Worm (Caenorhabditis elegans) whole organism, L1 larva: ENCODE data around the gene C35D6.13.
A peak's percentile ranks its signal among the peaks of the same experiment; 100 is the strongest.

Source experiments
- C16A3.4 ChIP-seq: fragments of 150-350 bp; optimal IDR thresholded peaks from 2 replicates; lab custom pipeline; 2014; ENCODE audit warnings: missing biosample characterization, missing genetic modification characterization
- C34B4.2 ChIP-seq: sonication (generic microtip); optimal IDR thresholded peaks from 2 replicates; lab custom pipeline; 2017; ENCODE audit warnings: mild to moderate bottlenecking, missing genetic modification characterization, missing compliant biosample characterization
- F16B12.6 ChIP-seq: fragments of 150-350 bp; optimal IDR thresholded peaks from 2 replicates; lab custom pipeline; 2014; ENCODE audit warnings: missing biosample characterization, missing genetic modification characterization
- alr-1 ChIP-seq: fragments of 200-800 bp; sonication (Bioruptor generic); optimal IDR thresholded peaks from 2 replicates; lab custom pipeline; 2018; ENCODE audit warnings: borderline replicate concordance, mild to moderate bottlenecking, missing genetic modification characterization, missing compliant biosample characterization
- aly-2 ChIP-seq: fragments of 150-350 bp; optimal IDR thresholded peaks from 2 replicates; lab custom pipeline; 2014; ENCODE audit warnings: missing biosample characterization, missing genetic modification characterization
- ama-1 ChIP-seq: fragments of 150-350 bp; optimal IDR thresholded peaks from 2 replicates; lab custom pipeline; 2014
- ceh-8 ChIP-seq: fragments of 200-800 bp; sonication (Bioruptor generic); optimal IDR thresholded peaks from 2 replicates; lab custom pipeline; 2018; ENCODE audit warnings: mild to moderate bottlenecking, missing genetic modification characterization, moderate library complexity, missing compliant biosample characterization
- ceh-82 ChIP-seq, 3 experiments: fragments of 150-350 bp in 1 of 3; sonication (generic microtip) in 2 of 3; optimal IDR thresholded peaks; 2 replicates each; lab custom pipeline; 2014 to 2017; ENCODE audit warnings: missing biosample characterization in 3 of 3, missing genetic modification characterization in 3 of 3
- ceh-88 ChIP-seq: fragments of 200-800 bp; sonication (Bioruptor generic); IDR thresholded peaks from 2 replicates; pipeline ENCODE4 v1.3.6; 2022; ENCODE audit warnings: missing genetic modification characterization, missing compliant biosample characterization
- ceh-90 ChIP-seq: sonication (generic microtip); optimal IDR thresholded peaks from 2 replicates; lab custom pipeline; 2016; ENCODE audit warnings: missing genetic modification characterization, missing compliant biosample characterization
- dpl-1 ChIP-seq, 3 experiments: fragments of 150-350 bp in 2 of 3; sonication (generic microtip) in 1 of 3; optimal IDR thresholded peaks; 2 replicates each; lab custom pipeline; 2014 to 2017; ENCODE audit warnings: missing biosample characterization in 3 of 3, missing genetic modification characterization in 3 of 3, missing genetic modification reagents in 3 of 3
- dsc-1 ChIP-seq: sonication (generic microtip); optimal IDR thresholded peaks from 2 replicates; lab custom pipeline; 2016; ENCODE audit warnings: mild to moderate bottlenecking, missing genetic modification characterization, missing compliant biosample characterization
- efl-3 ChIP-seq: fragments of 200-800 bp; sonication (Bioruptor generic); optimal IDR thresholded peaks from 2 replicates; lab custom pipeline; 2018; ENCODE audit warnings: mild to moderate bottlenecking, missing genetic modification characterization, missing compliant biosample characterization
- elt-2 ChIP-seq: sonication (generic microtip); optimal IDR thresholded peaks from 2 replicates; lab custom pipeline; 2016; ENCODE audit warnings: missing genetic modification characterization, mild to moderate bottlenecking, inconsistent platforms, missing compliant biosample characterization, missing genetic modification reagents
- elt-3 ChIP-seq, 6 experiments: fragments of 150-350 bp in 1 of 6; sonication (generic microtip); optimal IDR thresholded peaks; 2 replicates each; lab custom pipeline; 2017 to 2018; ENCODE audit warnings: missing biosample characterization in 6 of 6, missing genetic modification characterization in 6 of 6, inconsistent platforms in 1 of 6
- ets-5 ChIP-seq: fragments of 200-800 bp; sonication (Bioruptor generic); IDR thresholded peaks from 2 replicates; pipeline ENCODE4 v1.3.6; 2022; ENCODE audit warnings: missing genetic modification characterization, missing compliant biosample characterization
- fkh-8 ChIP-seq: sonication (generic microtip); optimal IDR thresholded peaks from 2 replicates; lab custom pipeline; 2016; ENCODE audit warnings: mild to moderate bottlenecking, missing genetic modification characterization, missing compliant biosample characterization
- fos-1 ChIP-seq: fragments of 150-350 bp; optimal IDR thresholded peaks from 2 replicates; lab custom pipeline; 2014; ENCODE audit warnings: missing biosample characterization, missing genetic modification characterization
- hlh-17 ChIP-seq: fragments of 200-800 bp; sonication (Bioruptor generic); optimal IDR thresholded peaks from 2 replicates; lab custom pipeline; 2018; ENCODE audit warnings: missing genetic modification characterization, mild to moderate bottlenecking, missing compliant biosample characterization, moderate library complexity, borderline replicate concordance
- hlh-4 ChIP-seq: sonication (generic microtip); optimal IDR thresholded peaks from 2 replicates; lab custom pipeline; 2016; ENCODE audit warnings: mild to moderate bottlenecking, missing genetic modification characterization, missing compliant biosample characterization
- irx-1 ChIP-seq: sonication (generic microtip); optimal IDR thresholded peaks from 2 replicates; lab custom pipeline; 2016; ENCODE audit warnings: missing genetic modification characterization, missing compliant biosample characterization
- isw-1 ChIP-seq: fragments of 200-800 bp; sonication (Bioruptor generic); IDR thresholded peaks from 2 replicates; pipeline ENCODE4 v1.3.6; 2022; ENCODE audit warnings: missing genetic modification characterization, missing compliant biosample characterization
- jun-1 ChIP-seq: fragments of 150-350 bp; optimal IDR thresholded peaks from 2 replicates; lab custom pipeline; 2014; ENCODE audit warnings: missing biosample characterization, missing genetic modification reagents, missing genetic modification characterization
- lin-14 ChIP-seq: fragments of 200-800 bp; sonication (Bioruptor generic); optimal IDR thresholded peaks from 2 replicates; lab custom pipeline; 2018; ENCODE audit warnings: mild to moderate bottlenecking, missing genetic modification characterization, moderate library complexity, missing compliant biosample characterization
- lin-15B ChIP-seq: fragments of 150-350 bp; sonication (generic microtip); optimal IDR thresholded peaks from 3 replicates; lab custom pipeline; 2014; ENCODE audit warnings: missing biosample characterization, missing genetic modification characterization
- lir-3 ChIP-seq: sonication (generic microtip); optimal IDR thresholded peaks from 2 replicates; lab custom pipeline; 2016; ENCODE audit warnings: mild to moderate bottlenecking, missing genetic modification characterization, moderate library complexity, missing compliant biosample characterization; ENCODE audit not compliant: poor library complexity
- mab-9 ChIP-seq: fragments of 200-800 bp; sonication (Bioruptor generic); IDR thresholded peaks from 2 replicates; pipeline ENCODE4 v1.3.6; 2022; ENCODE audit warnings: missing genetic modification reagents, missing genetic modification characterization, missing compliant biosample characterization
- mdl-1 ChIP-seq, 2 experiments: fragments of 150-350 bp; optimal IDR thresholded peaks; 2 replicates each; lab custom pipeline; 2014 to 2017; ENCODE audit warnings: missing biosample characterization in 2 of 2, missing genetic modification characterization in 2 of 2, inconsistent platforms in 1 of 2
- mep-1 ChIP-seq: fragments of 150-350 bp; optimal IDR thresholded peaks from 2 replicates; lab custom pipeline; 2014; ENCODE audit warnings: missing biosample characterization, missing genetic modification characterization
- nhr-11 ChIP-seq: fragments of 150-350 bp; optimal IDR thresholded peaks from 2 replicates; lab custom pipeline; 2014; ENCODE audit warnings: missing biosample characterization, missing genetic modification characterization
- nhr-19 ChIP-seq: fragments of 200-800 bp; sonication (Bioruptor generic); conservative IDR thresholded peaks from 2 replicates; pipeline ENCODE4 v1.3.6; 2022; ENCODE audit warnings: missing genetic modification characterization, missing compliant biosample characterization
- nhr-20 ChIP-seq: sonication (generic microtip); optimal IDR thresholded peaks from 2 replicates; lab custom pipeline; 2016; ENCODE audit warnings: mild to moderate bottlenecking, missing genetic modification characterization, missing compliant biosample characterization
- nhr-237 ChIP-seq: fragments of 150-350 bp; optimal IDR thresholded peaks from 2 replicates; lab custom pipeline; 2014; ENCODE audit warnings: missing biosample characterization, missing genetic modification characterization
- nhr-47 ChIP-seq: sonication (generic microtip); optimal IDR thresholded peaks from 2 replicates; lab custom pipeline; 2016; ENCODE audit warnings: mild to moderate bottlenecking, missing genetic modification characterization, moderate library complexity, missing compliant biosample characterization
- nhr-71 ChIP-seq: sonication (generic microtip); optimal IDR thresholded peaks from 2 replicates; lab custom pipeline; 2016; ENCODE audit warnings: mild to moderate bottlenecking, missing genetic modification characterization, moderate library complexity, missing compliant biosample characterization
- nhr-76 ChIP-seq: sonication (generic microtip); optimal IDR thresholded peaks from 2 replicates; lab custom pipeline; 2017; ENCODE audit warnings: missing biosample characterization, missing genetic modification characterization
- nhr-77 ChIP-seq: fragments of 150-350 bp; optimal IDR thresholded peaks from 2 replicates; lab custom pipeline; 2014; ENCODE audit warnings: missing biosample characterization, missing genetic modification characterization
- nhr-84 ChIP-seq: sonication (generic microtip); optimal IDR thresholded peaks from 2 replicates; lab custom pipeline; 2017; ENCODE audit warnings: missing biosample characterization, missing genetic modification characterization
- nhr-90 ChIP-seq: sonication (generic microtip); optimal IDR thresholded peaks from 2 replicates; lab custom pipeline; 2016; ENCODE audit warnings: mild to moderate bottlenecking, missing genetic modification characterization, missing compliant biosample characterization; ENCODE audit not compliant: poor library complexity
- pqm-1 ChIP-seq: sonication (generic microtip); optimal IDR thresholded peaks from 3 replicates; lab custom pipeline; 2017; ENCODE audit warnings: missing biosample characterization, missing genetic modification characterization
- rnt-1 ChIP-seq: sonication (generic microtip); optimal IDR thresholded peaks from 2 replicates; lab custom pipeline; 2016; ENCODE audit warnings: mild to moderate bottlenecking, missing genetic modification characterization, moderate library complexity, missing compliant biosample characterization
- snpc-4 ChIP-seq: fragments of 150-350 bp; optimal IDR thresholded peaks from 2 replicates; lab custom pipeline; 2014; ENCODE audit warnings: missing biosample characterization, missing genetic modification characterization
- snu-23 ChIP-seq: sonication (generic microtip); optimal IDR thresholded peaks from 2 replicates; lab custom pipeline; 2016; ENCODE audit warnings: missing genetic modification characterization, missing compliant biosample characterization
- sox-4 ChIP-seq: sonication (generic microtip); optimal IDR thresholded peaks from 2 replicates; lab custom pipeline; 2016; ENCODE audit warnings: missing genetic modification characterization, missing compliant biosample characterization
- sptf-1 ChIP-seq: fragments of 150-350 bp; optimal IDR thresholded peaks from 2 replicates; lab custom pipeline; 2014; ENCODE audit warnings: missing biosample characterization, missing genetic modification characterization
- tbx-2 ChIP-seq: sonication (generic microtip); optimal IDR thresholded peaks from 2 replicates; lab custom pipeline; 2016; ENCODE audit warnings: missing genetic modification characterization, missing compliant biosample characterization
- tlp-1 ChIP-seq: fragments of 150-350 bp; optimal IDR thresholded peaks from 2 replicates; lab custom pipeline; 2014; ENCODE audit warnings: missing biosample characterization, missing genetic modification characterization
- unc-130 ChIP-seq: fragments of 150-350 bp; optimal IDR thresholded peaks from 2 replicates; lab custom pipeline; 2017; ENCODE audit warnings: missing biosample characterization, missing genetic modification characterization, inconsistent platforms
- unc-30 ChIP-seq: sonication (generic microtip); optimal IDR thresholded peaks from 2 replicates; lab custom pipeline; 2017; ENCODE audit warnings: missing biosample characterization, missing genetic modification characterization
- vab-15 ChIP-seq: sonication (generic microtip); optimal IDR thresholded peaks from 2 replicates; lab custom pipeline; 2017; ENCODE audit warnings: missing genotype, mild to moderate bottlenecking, missing genetic modification characterization, missing compliant biosample characterization
- xbp-1 ChIP-seq: sonication (generic microtip); optimal IDR thresholded peaks from 2 replicates; lab custom pipeline; 2016; ENCODE audit warnings: missing genetic modification characterization, missing compliant biosample characterization
- ztf-11 ChIP-seq, 2 experiments: sonication (generic microtip); optimal IDR thresholded peaks; 2 replicates each; lab custom pipeline; 2016 to 2017; ENCODE audit warnings: missing genetic modification characterization in 2 of 2, missing biosample characterization in 1 of 2, missing compliant biosample characterization in 1 of 2

Gene C35D6.13

ce11 chrIV:16381933-16382591, 45.2 kb downstream of the C35D6.13 start, which contains the start of gene Y7A9D.1 (continued):
- TF ChIP-seq lin-14 (GFP tag; lab: Kevin White, UChicago) = no peak
- TF ChIP-seq nhr-76 (tag; lab: Kevin White, UChicago) = no peak
- peak; percentile 76 for TF ChIP-seq nhr-90 (tag; lab: Kevin White, UChicago)
- no peak for TF ChIP-seq alr-1 (tag; lab: Kevin White, UChicago)
- TF ChIP-seq mep-1 (tag; lab: Kevin White, UChicago) = peak; percentile 30
- no peak for TF ChIP-seq jun-1
- no peak for TF ChIP-seq pqm-1
- TF ChIP-seq elt-2 = peak; percentile 19
- peak; percentile 74 for TF ChIP-seq snu-23
- no peak for TF ChIP-seq vab-15 (tag; lab: Kevin White, UChicago)
- no peak for TF ChIP-seq lin-15B
- TF ChIP-seq nhr-84 = no peak
- peak; percentile 15 for TF ChIP-seq hlh-4 (tag; lab: Kevin White, UChicago)
- no peak for TF ChIP-seq isw-1
- TF ChIP-seq elt-3 (tag; optimal IDR thresholded peaks at IDR 0.05; lab: Kevin White, UChicago) = peak in 2 of 6 experiments; percentile 4 to 52
- peak; percentile 72 for TF ChIP-seq nhr-19
- TF ChIP-seq rnt-1 (tag; lab: Kevin White, UChicago) = no peak
- TF ChIP-seq ceh-8 (GFP tag; lab: Kevin White, UChicago) = peak; percentile 37
- TF ChIP-seq nhr-237 (tag; lab: Kevin White, UChicago) = no peak
- peak; percentile 12 to 44 (median 16) for TF ChIP-seq dpl-1 (GFP tag; optimal IDR thresholded peaks at IDR 0.05; lab: Kevin White, UChicago)
- peak; percentile 76 for TF ChIP-seq nhr-77 (tag; lab: Kevin White, UChicago)
- peak; percentile 67 for TF ChIP-seq nhr-47
- TF ChIP-seq hlh-17 (GFP tag; lab: Kevin White, UChicago) = no peak
- peak; percentile 56 for TF ChIP-seq tbx-2 (tag; lab: Kevin White, UChicago)
- peak; percentile 39 for TF ChIP-seq xbp-1 (tag; lab: Kevin White, UChicago)
- no peak for TF ChIP-seq efl-3 (GFP tag; lab: Kevin White, UChicago)
- TF ChIP-seq dsc-1 (tag; lab: Kevin White, UChicago) = peak; percentile 54
- peak; percentile 24; the same call in 1 of the 2 replicates for TF ChIP-seq ceh-88 (GFP tag; lab: Robert Waterston, UW)
- peak; percentile 51 for TF ChIP-seq C16A3.4
- TF ChIP-seq mab-9 (GFP tag; lab: Robert Waterston, UW) = no peak
- no peak for TF ChIP-seq ets-5
- TF ChIP-seq sptf-1 (tag; lab: Kevin White, UChicago) = no peak
- no peak for TF ChIP-seq sox-4
- TF ChIP-seq nhr-71 (tag; lab: Kevin White, UChicago) = peak; percentile 76
- TF ChIP-seq mdl-1 (tag; optimal IDR thresholded peaks at IDR 0.05; lab: Kevin White, UChicago) = peak in 1 of 2 experiments; percentile 59
- no peak for TF ChIP-seq ama-1 (lab: Kevin White, UChicago)
- peak; percentile 33 for TF ChIP-seq lir-3 (tag; lab: Kevin White, UChicago)
- TF ChIP-seq F16B12.6 (tag; lab: Kevin White, UChicago) = no peak
- peak; percentile 30 for TF ChIP-seq fkh-8
- peak; percentile 33 for TF ChIP-seq fos-1
- peak; percentile 39 for TF ChIP-seq irx-1 (tag; lab: Kevin White, UChicago)
- TF ChIP-seq snpc-4 (tag; lab: Kevin White, UChicago) = peak; percentile 20
- no peak for TF ChIP-seq C34B4.2 (tag; lab: Kevin White, UChicago)
- TF ChIP-seq ceh-90 (tag; lab: Kevin White, UChicago) = no peak
- no peak for TF ChIP-seq tlp-1 (tag; lab: Kevin White, UChicago)
- no peak for TF ChIP-seq aly-2 (tag; lab: Kevin White, UChicago)
- no peak for TF ChIP-seq nhr-11 (tag; lab: Kevin White, UChicago)
- peak; percentile 65 for TF ChIP-seq nhr-20 (tag; lab: Kevin White, UChicago)
- TF ChIP-seq unc-30 (tag; lab: Kevin White, UChicago) = no peak
- peak in 1 of 2 experiments; percentile 38 for TF ChIP-seq ztf-11 (tag; optimal IDR thresholded peaks at IDR 0.05; lab: Kevin White, UChicago)
- peak; percentile 8 to 35 (median 22) for TF ChIP-seq ceh-82 (tag; optimal IDR thresholded peaks at IDR 0.05; lab: Kevin White, UChicago)
- TF ChIP-seq unc-130 (tag; lab: Kevin White, UChicago) = peak; percentile 57
